Fruit fly (Drosophila melanogaster): ENCODE data around the gene CG43779.

Gene CG43779

dm6 chr2L:13306655-13307054 lies at the start of gene CG43779:
Gene CG43779, minus strand, starts transcription at chr2L:13306755.
- no peak for TF ChIP-seq tai (GFP tag; optimal IDR thresholded peaks at IDR 0.05)
- TF ChIP-seq jim (GFP tag; optimal IDR thresholded peaks at IDR 0.05): no peak
- no peak for TF ChIP-seq Abd-B (GFP tag; optimal IDR thresholded peaks at IDR 0.05)
- no peak for TF ChIP-seq sage (GFP tag; optimal IDR thresholded peaks at IDR 0.05)

dm6 chr2L:13354580-13355347 lies 48.2 kb upstream of the CG43779 start, which contains the start of gene CG9395:
Gene CG9395, minus strand, starts transcription at chr2L:13355073.
- TF ChIP-seq GATAd (GFP tag; optimal IDR thresholded peaks at IDR 0.05): no peak
- TF ChIP-seq jim (GFP tag; optimal IDR thresholded peaks at IDR 0.05): no peak
- no peak for TF ChIP-seq h (GFP tag; optimal IDR thresholded peaks at IDR 0.05)
- no peak for TF ChIP-seq rgr (GFP tag; optimal IDR thresholded peaks at IDR 0.05)
- no peak for TF ChIP-seq lola (GFP tag; optimal IDR thresholded peaks at IDR 0.05)
- TF ChIP-seq sage (GFP tag; optimal IDR thresholded peaks at IDR 0.05): no peak
- TF ChIP-seq Hnf4 (GFP tag; optimal IDR thresholded peaks at IDR 0.05): no peak
- no peak for TF ChIP-seq N (GFP tag; optimal IDR thresholded peaks at IDR 0.05)
- TF ChIP-seq CG32264 (GFP tag; optimal IDR thresholded peaks at IDR 0.05): no peak
- no peak for TF ChIP-seq CrebA (GFP tag; optimal IDR thresholded peaks at IDR 0.05; ENCODE audit: borderline replicate concordance)
- TF ChIP-seq psq (GFP tag; optimal IDR thresholded peaks at IDR 0.05): no peak
- TF ChIP-seq Sp1 (GFP tag; optimal IDR thresholded peaks at IDR 0.05): no peak

- TF ChIP-seq Myc (optimal IDR thresholded peaks at IDR 0.05) (peak; percentile 37), HLH106 (tag; optimal IDR thresholded peaks at IDR 0.05) (no peak)
Observed at dm6 chr2L:13349237-13349902, 42.8 kb upstream of the CG43779 start.

dm6 chr2L:13347473-13347872 lies 40.9 kb upstream of the CG43779 start, which contains the start of gene CG16826:
Gene CG16826, plus strand, starts transcription at chr2L:13347773.
- TF ChIP-seq Abd-B (GFP tag; optimal IDR thresholded peaks at IDR 0.05): no peak

dm6 chr2L:13332736-13333135 lies 26.2 kb upstream of the CG43779 start:
- TF ChIP-seq Abd-B (GFP tag; optimal IDR thresholded peaks at IDR 0.05) (no peak), psq (GFP tag; optimal IDR thresholded peaks at IDR 0.05) (no peak), fru (GFP tag; optimal IDR thresholded peaks at IDR 0.05) (no peak), sv (GFP tag; optimal IDR thresholded peaks at IDR 0.05) (no peak), Dif (GFP tag; optimal IDR thresholded peaks at IDR 0.05; ENCODE audit: partially characterized antibody) (no peak), dl (GFP tag; optimal IDR thresholded peaks at IDR 0.05; ENCODE audit: insufficient read depth in 1 of 2, partially characterized antibody in 2 of 2) (no peak), GATAd (GFP tag; optimal IDR thresholded peaks at IDR 0.05) (no peak)

dm6 chr2L:13331868-13332544 lies 25.5 kb upstream of the CG43779 start:
- no peak for TF ChIP-seq N (GFP tag; optimal IDR thresholded peaks at IDR 0.05)
- peak; percentile 2 for TF ChIP-seq Dif (GFP tag; optimal IDR thresholded peaks at IDR 0.05; ENCODE audit: partially characterized antibody)
- TF ChIP-seq foxo (GFP tag; optimal IDR thresholded peaks at IDR 0.05): no peak

- TF ChIP-seq sv (GFP tag; optimal IDR thresholded peaks at IDR 0.05) (no peak), tai (GFP tag; optimal IDR thresholded peaks at IDR 0.05) (no peak), Jra (GFP tag; optimal IDR thresholded peaks at IDR 0.05) (no peak), rgr (GFP tag; optimal IDR thresholded peaks at IDR 0.05) (no peak), CG32264 (GFP tag; optimal IDR thresholded peaks at IDR 0.05) (no peak), jim (GFP tag; optimal IDR thresholded peaks at IDR 0.05) (no peak), CrebA (GFP tag; optimal IDR thresholded peaks at IDR 0.05; ENCODE audit: borderline replicate concordance) (no peak), GATAd (GFP tag; optimal IDR thresholded peaks at IDR 0.05) (no peak), OdsH (GFP tag; optimal IDR thresholded peaks at IDR 0.05) (no peak), Myc (optimal IDR thresholded peaks at IDR 0.05) (no peak), Hr83 (GFP tag; optimal IDR thresholded peaks at IDR 0.05; ENCODE audit: poor library complexity, severe bottlenecking) (no peak), Vsx2 (GFP tag; optimal IDR thresholded peaks at IDR 0.05; ENCODE audit: partially characterized antibody) (no peak), usp (GFP tag; optimal IDR thresholded peaks at IDR 0.05) (no peak), br (GFP tag; optimal IDR thresholded peaks at IDR 0.05) (no peak), foxo (GFP tag; optimal IDR thresholded peaks at IDR 0.05) (no peak), ey (GFP tag; optimal IDR thresholded peaks at IDR 0.05) (no peak)
Observed at dm6 chr2L:13331021-13331420, 24.5 kb upstream of the CG43779 start, which contains the start of gene hbt. Gene hbt, minus strand, starts transcription at chr2L:13331121.
